Worm (Caenorhabditis elegans) whole organism, young adult: ENCODE results near the gene str-125.

Source experiments
- ceh-79 ChIP-seq: sonication (generic microtip); optimal IDR thresholded peaks from 2 replicates; lab custom pipeline; 2017; ENCODE audit warnings: mild to moderate bottlenecking, missing genetic modification characterization, missing compliant biosample characterization
- pha-4 ChIP-seq: fragments of 150-350 bp; sonication (generic microtip); optimal IDR thresholded peaks from 2 replicates; lab custom pipeline; 2014; ENCODE audit warnings: missing biosample characterization, missing genetic modification reagents, missing genetic modification characterization

DNA sequence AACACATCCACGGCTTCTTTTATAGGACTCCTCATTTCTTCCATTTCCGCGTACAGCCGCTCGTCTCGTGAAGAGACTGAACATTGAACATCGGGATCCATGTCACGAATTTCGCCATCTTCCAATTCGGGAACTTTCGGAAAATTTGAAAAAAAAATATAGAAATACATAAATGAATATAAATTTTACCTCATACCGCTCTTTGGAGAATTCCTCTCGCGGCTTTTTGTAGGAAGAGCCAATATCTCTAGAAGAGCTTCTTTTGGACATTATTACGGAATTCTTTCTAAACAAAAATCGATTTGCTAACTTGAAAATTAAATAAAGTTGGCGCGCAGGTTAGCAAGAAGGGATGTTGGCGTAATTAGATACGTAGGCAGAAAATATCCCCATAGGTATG is 6.9 kb upstream of the str-125 start, which contains the start of gene T05E12.9:
- TF ChIP-seq ceh-79 (tag; lab: Kevin White, UChicago): no peak
- no peak for TF ChIP-seq pha-4
